Fruit fly (Drosophila melanogaster): Measurements from ENCODE around the gene eIF1A.

Gene eIF1A

dm6 chr3R:18314824-18315690 is 40.6 kb downstream of the eIF1A start (continued):
- TF ChIP-seq CG6765 (GFP tag; optimal IDR thresholded peaks at IDR 0.05) (no peak), dati (GFP tag; IDR thresholded peaks at IDR 0.05) (no peak), mirr (GFP tag; optimal IDR thresholded peaks at IDR 0.05) (no peak), CTCF (GFP tag; optimal IDR thresholded peaks at IDR 0.05) (peak; percentile 6), CG7556 (GFP tag; optimal IDR thresholded peaks at IDR 0.05) (peak; percentile 33), CG17568 (GFP tag; optimal IDR thresholded peaks at IDR 0.05) (no peak), CG17385 (GFP tag; optimal IDR thresholded peaks at IDR 0.05) (no peak), CG14441 (GFP tag; IDR thresholded peaks at IDR 0.05) (peak; percentile 46; the same call in 1 of the 2 replicates), pfk (GFP tag; optimal IDR thresholded peaks at IDR 0.05) (no peak), CG12391 (tag; optimal IDR thresholded peaks at IDR 0.05) (peak; percentile 19), chinmo (GFP tag; IDR thresholded peaks at IDR 0.05; ENCODE audit: partially characterized antibody) (0 out of 4 replicates have a peak, but pooled peaks have one; percentile 54), CG6854 (GFP tag; optimal IDR thresholded peaks at IDR 0.05) (peak; percentile 59), ewg (GFP tag; optimal IDR thresholded peaks at IDR 0.05) (no peak), Lhr (GFP tag; optimal IDR thresholded peaks at IDR 0.05) (no peak), ranshi (GFP tag; IDR thresholded peaks at IDR 0.05) (0 out of 2 replicates have a peak, but pooled peaks have one; percentile 10), CG2202 (tag; optimal IDR thresholded peaks at IDR 0.05) (no peak), schlank (tag; optimal IDR thresholded peaks at IDR 0.05) (no peak), ash1 (GFP tag; optimal IDR thresholded peaks at IDR 0.05) (no peak), tup (GFP tag; optimal IDR thresholded peaks at IDR 0.05) (no peak), unc-4 (GFP tag; IDR thresholded peaks at IDR 0.05; ENCODE audit: partially characterized antibody) (no peak), CG11456 (GFP tag; IDR thresholded peaks at IDR 0.05) (0 out of 3 replicates have a peak, but pooled peaks have one; percentile 19), D19A (tag; optimal IDR thresholded peaks at IDR 0.05) (peak; percentile 28)

dm6 chr3R:18328842-18329241 is 54.4 kb downstream of the eIF1A start, which contains the start of gene naz:
Gene naz, minus strand, starts transcription at chr3R:18328942.
- TF ChIP-seq CG17385 (GFP tag; optimal IDR thresholded peaks at IDR 0.05) (no peak), gem (tag; optimal IDR thresholded peaks at IDR 0.05) (peak; percentile 7), grau (tag; optimal IDR thresholded peaks at IDR 0.05) (peak; percentile 60), Ssrp (tag; optimal IDR thresholded peaks at IDR 0.05) (no peak), row (GFP tag; IDR thresholded peaks at IDR 0.05) (0 out of 3 replicates have a peak, but pooled peaks have one; percentile 19), da (GFP tag; optimal IDR thresholded peaks at IDR 0.05) (no peak), tin (GFP tag; optimal IDR thresholded peaks at IDR 0.05) (no peak), pan (optimal IDR thresholded peaks at IDR 0.05) (no peak), pan (GFP tag; optimal IDR thresholded peaks at IDR 0.05 in 1 of 2, IDR thresholded peaks at IDR 0.05 in 1 of 2) (peak in 1 of 2 experiments; percentile 16), tio (GFP tag; optimal IDR thresholded peaks at IDR 0.05) (peak; percentile 8), CG14441 (GFP tag; IDR thresholded peaks at IDR 0.05) (0 out of 2 replicates have a peak, but pooled peaks have one; percentile 5)
